Worm (Caenorhabditis elegans): ENCODE measurements around the gene W09H1.1.
A peak's percentile ranks its signal among the peaks of the same experiment; 100 is the strongest.

The W09H1.1 gene

ce11 chrII:13198845-13199244 lies 17.5 kb upstream of the W09H1.1 start:
- TF ChIP-seq C34B4.2 (tag; optimal IDR thresholded peaks at IDR 0.05): no peak
- peak in 1 of 2 experiments; percentile 8 for TF ChIP-seq efl-1 (optimal IDR thresholded peaks at IDR 0.05)
- no peak for TF ChIP-seq efl-1 (GFP tag; optimal IDR thresholded peaks at IDR 0.05 in 1 of 2)
- TF ChIP-seq lin-15B (tag; optimal IDR thresholded peaks at IDR 0.05): no peak
- TF ChIP-seq nhr-76 (tag; optimal IDR thresholded peaks at IDR 0.05): no peak
- no peak for TF ChIP-seq unc-130 (tag; optimal IDR thresholded peaks at IDR 0.05)
- TF ChIP-seq lin-14 (GFP tag; optimal IDR thresholded peaks at IDR 0.05): no peak
- no peak for TF ChIP-seq dpl-1 (GFP tag; optimal IDR thresholded peaks at IDR 0.05)
- TF ChIP-seq unc-98 (GFP tag; IDR thresholded peaks at IDR 0.05): no peak
- TF ChIP-seq lsy-2 (tag; optimal IDR thresholded peaks at IDR 0.05): no peak

- TF ChIP-seq mep-1 (tag; optimal IDR thresholded peaks at IDR 0.05) (peak; percentile 33), nhr-11 (tag; optimal IDR thresholded peaks at IDR 0.05) (no peak), nhr-90 (tag; optimal IDR thresholded peaks at IDR 0.05; ENCODE audit: poor library complexity) (peak; percentile 10), lin-14 (GFP tag; optimal IDR thresholded peaks at IDR 0.05) (peak; percentile 37), pax-3 (tag; optimal IDR thresholded peaks at IDR 0.05) (no peak), aha-1 (tag; optimal IDR thresholded peaks at IDR 0.05) (no peak), nhr-85 (tag) (peak; percentile 33), dpl-1 (GFP tag; optimal IDR thresholded peaks at IDR 0.05) (peak in 1 of 3 experiments; percentile 28), zip-4 (GFP tag; optimal IDR thresholded peaks at IDR 0.05) (no peak), hlh-4 (tag; optimal IDR thresholded peaks at IDR 0.05) (no peak), fos-1 (tag; optimal IDR thresholded peaks at IDR 0.05) (peak; percentile 68), efl-1 (optimal IDR thresholded peaks at IDR 0.05) (peak; percentile 26 to 49), efl-1 (GFP tag; optimal IDR thresholded peaks at IDR 0.05 in 1 of 2) (peak; percentile 6 to 93), snu-23 (GFP tag; optimal IDR thresholded peaks at IDR 0.05) (peak; percentile 3), nhr-71 (tag; optimal IDR thresholded peaks at IDR 0.05) (peak; percentile 1), irx-1 (tag; optimal IDR thresholded peaks at IDR 0.05) (no peak), jun-1 (tag; optimal IDR thresholded peaks at IDR 0.05) (peak; percentile 8), blmp-1 (tag; optimal IDR thresholded peaks at IDR 0.05) (no peak), swsn-7 (tag; optimal IDR thresholded peaks at IDR 0.05) (peak; percentile 18), mab-9 (GFP tag; IDR thresholded peaks at IDR 0.05) (no peak), elt-3 (tag; optimal IDR thresholded peaks at IDR 0.05) (no peak), rnt-1 (tag; optimal IDR thresholded peaks at IDR 0.05) (peak; percentile 8), lin-35 (GFP tag; optimal IDR thresholded peaks at IDR 0.05) (peak; percentile 9 to 27), nhr-237 (tag; optimal IDR thresholded peaks at IDR 0.05) (no peak), ceh-8 (GFP tag; optimal IDR thresholded peaks at IDR 0.05) (no peak)
Observed at ce11 chrII:13196689-13197280, 15.4 kb upstream of the W09H1.1 start.

- TF ChIP-seq zip-4 (GFP tag; optimal IDR thresholded peaks at IDR 0.05) (no peak), xbp-1 (tag; optimal IDR thresholded peaks at IDR 0.05) (no peak), lin-14 (GFP tag; optimal IDR thresholded peaks at IDR 0.05) (no peak), fkh-8 (tag; optimal IDR thresholded peaks at IDR 0.05) (no peak), aly-2 (tag; optimal IDR thresholded peaks at IDR 0.05) (no peak), sup-37 (GFP tag; optimal IDR thresholded peaks at IDR 0.05) (no peak), nhr-90 (tag; optimal IDR thresholded peaks at IDR 0.05; ENCODE audit: poor library complexity) (peak; percentile 17)
Observed at ce11 chrII:13195706-13196417, 14.5 kb upstream of the W09H1.1 start.

DNA sequence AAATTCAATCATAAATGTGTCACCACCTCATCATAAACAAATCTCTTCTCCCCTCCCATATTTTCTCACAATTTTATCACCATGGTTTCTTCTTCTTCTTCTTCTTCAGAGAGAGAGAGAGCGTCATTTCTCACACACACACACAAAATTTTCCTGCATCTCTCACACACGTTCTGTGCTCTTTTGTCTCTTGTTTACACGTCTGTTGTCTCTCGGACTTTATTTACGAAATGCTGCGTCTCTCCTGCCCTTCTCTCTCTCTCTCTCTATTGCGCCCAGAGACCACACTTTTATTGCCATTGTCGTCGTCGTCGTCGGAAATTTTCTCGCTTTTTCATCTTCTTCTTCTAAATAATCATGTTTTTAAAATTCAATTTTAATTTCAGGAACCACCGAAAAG lies 13.8 kb upstream of the W09H1.1 start, which contains the start of gene lec-1:
lec-1 (plus strand) TSS at position 387 of the 400 bp plus-strand sequence.
- TF ChIP-seq efl-1 (optimal IDR thresholded peaks at IDR 0.05) (peak; percentile 64 to 77), efl-1 (GFP tag; optimal IDR thresholded peaks at IDR 0.05 in 1 of 2) (peak; percentile 15 to 50), aly-2 (tag; optimal IDR thresholded peaks at IDR 0.05) (peak; percentile 14), unc-98 (GFP tag; IDR thresholded peaks at IDR 0.05) (no peak), nhr-85 (tag) (peak; percentile 80), C16A3.4 (tag; optimal IDR thresholded peaks at IDR 0.05) (peak; percentile 11), nhr-237 (tag; optimal IDR thresholded peaks at IDR 0.05) (no peak), fos-1 (tag; optimal IDR thresholded peaks at IDR 0.05) (peak; percentile 46), jun-1 (tag; optimal IDR thresholded peaks at IDR 0.05) (peak; percentile 8), ceh-63 (GFP tag; optimal IDR thresholded peaks at IDR 0.05) (no peak), skn-1 (tag; optimal IDR thresholded peaks at IDR 0.05) (peak; percentile 12), lin-35 (GFP tag; optimal IDR thresholded peaks at IDR 0.05) (peak; percentile 49 to 52), dpl-1 (GFP tag; optimal IDR thresholded peaks at IDR 0.05) (peak; percentile 9 to 32 (median 16)), unc-86 (tag; optimal IDR thresholded peaks at IDR 0.05) (peak; percentile 13), elt-2 (tag; optimal IDR thresholded peaks at IDR 0.05) (peak; percentile 3), unc-130 (tag; optimal IDR thresholded peaks at IDR 0.05) (no peak), lir-3 (tag; optimal IDR thresholded peaks at IDR 0.05; ENCODE audit: poor library complexity) (peak; percentile 7), snu-23 (GFP tag; optimal IDR thresholded peaks at IDR 0.05) (peak; percentile 71), nhr-71 (tag; optimal IDR thresholded peaks at IDR 0.05) (peak; percentile 70), swsn-7 (tag; optimal IDR thresholded peaks at IDR 0.05) (peak; percentile 48), mep-1 (tag; optimal IDR thresholded peaks at IDR 0.05) (peak; percentile 8), ceh-82 (tag; optimal IDR thresholded peaks at IDR 0.05) (peak in 2 of 3 experiments; percentile 9 to 69), tbx-2 (tag; optimal IDR thresholded peaks at IDR 0.05) (peak; percentile 48)
